Fruit fly (Drosophila melanogaster) whole organism, embryonic: Measurements from ENCODE around the gene CG13898.

Experiments
- Adf1 ChIP-seq: fragments of 200-800 bp; sonication (Bioruptor generic); IDR thresholded peaks from 2 replicates; pipeline ENCODE4 v1.3.6; 2022; ENCODE audit warnings: missing biosample characterization, missing genetic modification characterization
- Blimp-1 ChIP-seq: fragments of 200-800 bp; sonication (Bioruptor generic); optimal IDR thresholded peaks from 3 replicates; lab custom pipeline; 2018; ENCODE audit warnings: missing biosample characterization, missing genetic modification characterization, mild to moderate bottlenecking, moderate library complexity, missing genetic modification reagents
- BtbVII ChIP-seq: fragments of 200-800 bp; sonication (Bioruptor generic); optimal IDR thresholded peaks from 3 replicates; lab custom pipeline; 2017; ENCODE audit warnings: missing biosample characterization, mild to moderate bottlenecking, missing genetic modification characterization
- CG11695 ChIP-seq: fragments of 200-800 bp; sonication (Bioruptor generic); IDR thresholded peaks from 3 replicates; pipeline ENCODE4 v1.3.6; 2022; ENCODE audit warnings: missing biosample characterization, missing genetic modification characterization
- CG12104 ChIP-seq: fragments of 200-800 bp; sonication (Bioruptor generic); optimal IDR thresholded peaks from 3 replicates; lab custom pipeline; 2016; ENCODE audit warnings: missing biosample characterization, missing genetic modification characterization
- CG2199 ChIP-seq: fragments of 200-800 bp; sonication (Bioruptor generic); IDR thresholded peaks from 3 replicates; pipeline ENCODE4 v1.3.6; 2022; ENCODE audit warnings: missing biosample characterization, missing genetic modification characterization
- CG2202 ChIP-seq: fragments of 200-800 bp; sonication (Bioruptor generic); optimal IDR thresholded peaks from 2 replicates; lab custom pipeline; 2018; ENCODE audit warnings: missing biosample characterization, mild to moderate bottlenecking, missing genetic modification characterization
- CG6689 ChIP-seq: fragments of 200-800 bp; sonication (Bioruptor generic); IDR thresholded peaks from 2 replicates; pipeline ENCODE4 v1.3.6; 2022; ENCODE audit warnings: missing biosample characterization, missing genetic modification characterization
- CG6791 ChIP-seq: fragments of 200-800 bp; sonication (Bioruptor generic); IDR thresholded peaks from 3 replicates; pipeline ENCODE4 v1.3.6; 2022; ENCODE audit warnings: missing biosample characterization, missing genetic modification characterization; ENCODE audit not compliant: partially characterized antibody
- CG7556 ChIP-seq: fragments of 200-800 bp; sonication (Bioruptor generic); optimal IDR thresholded peaks from 2 replicates; lab custom pipeline; 2017; ENCODE audit warnings: missing biosample characterization, mild to moderate bottlenecking, missing genetic modification characterization
- D19B ChIP-seq: fragments of 200-800 bp; sonication (Bioruptor generic); optimal IDR thresholded peaks from 2 replicates; lab custom pipeline; 2017; ENCODE audit warnings: missing biosample characterization, mild to moderate bottlenecking, missing genetic modification characterization
- Deaf1 ChIP-seq: fragments of 200-800 bp; optimal IDR thresholded peaks from 3 replicates; lab custom pipeline; 2019; ENCODE audit warnings: missing biosample characterization, mild to moderate bottlenecking, missing genetic modification characterization, moderate library complexity
- Dll ChIP-seq: fragments of 200-800 bp; sonication (Bioruptor generic); IDR thresholded peaks from 4 replicates; pipeline ENCODE4 v1.3.6; 2022; ENCODE audit warnings: missing biosample characterization, missing genetic modification characterization; ENCODE audit not compliant: partially characterized antibody
- Drgx ChIP-seq: fragments of 200-800 bp; sonication (Bioruptor generic); IDR thresholded peaks from 2 replicates; pipeline ENCODE4 v1.3.6; 2022; ENCODE audit warnings: missing biosample characterization, missing genetic modification characterization
- E2f2 ChIP-seq: fragments of 200-800 bp; sonication (Bioruptor generic); IDR thresholded peaks from 2 replicates; pipeline ENCODE4 v1.3.6; 2022; ENCODE audit warnings: missing biosample characterization, missing genetic modification characterization
- HLH4C ChIP-seq: fragments of 200-800 bp; sonication (Bioruptor generic); IDR thresholded peaks from 3 replicates; pipeline ENCODE4 v1.3.6; 2022; ENCODE audit warnings: missing biosample characterization, missing genetic modification characterization; ENCODE audit not compliant: partially characterized antibody
- Med ChIP-seq: fragments of 200-800 bp; sonication (Bioruptor generic); peaks from one replicate; lab custom pipeline; 2016; ENCODE audit warnings: missing biosample characterization, missing genetic modification characterization, mild to moderate bottlenecking, inconsistent platforms, moderate library complexity
- Pdp1 ChIP-seq, 2 experiments: fragments of 200-800 bp; sonication (Bioruptor generic); optimal IDR thresholded peaks; 3 replicates each; lab custom pipeline; 2016; ENCODE audit warnings: missing biosample characterization in 2 of 2, missing genetic modification characterization in 2 of 2, mild to moderate bottlenecking in 1 of 2, moderate library complexity in 1 of 2
- Rfx ChIP-seq: fragments of 200-800 bp; sonication (Bioruptor generic); IDR thresholded peaks from 2 replicates; pipeline ENCODE4 v1.3.6; 2022; ENCODE audit warnings: missing biosample characterization, missing genetic modification characterization
- Sox102F ChIP-seq: fragments of 200-800 bp; sonication (Bioruptor generic); optimal IDR thresholded peaks from 2 replicates; lab custom pipeline; 2018; ENCODE audit warnings: missing biosample characterization, mild to moderate bottlenecking, missing genetic modification characterization, moderate library complexity
- Sry-δ ChIP-seq: fragments of 200-800 bp; sonication (Bioruptor generic); optimal IDR thresholded peaks from 2 replicates; lab custom pipeline; 2016; ENCODE audit warnings: missing biosample characterization, missing genetic modification characterization
- amos ChIP-seq: fragments of 200-800 bp; sonication (Bioruptor generic); IDR thresholded peaks from 2 replicates; pipeline ENCODE4 v1.3.6; 2022; ENCODE audit warnings: missing biosample characterization, missing genetic modification characterization; ENCODE audit not compliant: partially characterized antibody
- ato ChIP-seq: fragments of 200-800 bp; sonication (Bioruptor generic); IDR thresholded peaks from 2 replicates; pipeline ENCODE4 v1.3.6; 2022; ENCODE audit warnings: missing biosample characterization, missing genetic modification characterization; ENCODE audit not compliant: partially characterized antibody
- bab2 ChIP-seq: fragments of 200-800 bp; sonication (Bioruptor generic); optimal IDR thresholded peaks from 2 replicates; lab custom pipeline; 2016; ENCODE audit warnings: missing biosample characterization, missing genetic modification characterization
- cato ChIP-seq: fragments of 200-800 bp; sonication (Bioruptor generic); optimal IDR thresholded peaks from 2 replicates; lab custom pipeline; 2016; ENCODE audit warnings: missing biosample characterization, missing genetic modification characterization, borderline replicate concordance
- da ChIP-seq: fragments of 200-800 bp; sonication (Bioruptor generic); optimal IDR thresholded peaks from 2 replicates; lab custom pipeline; 2016; ENCODE audit warnings: missing biosample characterization, missing genetic modification characterization
- fd64A ChIP-seq: fragments of 200-800 bp; sonication (Bioruptor generic); optimal IDR thresholded peaks from 3 replicates; lab custom pipeline; 2018; ENCODE audit warnings: missing biosample characterization, mild to moderate bottlenecking, missing genetic modification characterization
- ftz-f1 ChIP-seq: fragments of 200-800 bp; sonication (Bioruptor generic); optimal IDR thresholded peaks from 2 replicates; lab custom pipeline; 2016; ENCODE audit warnings: missing biosample characterization, missing genetic modification characterization
- hbn ChIP-seq: fragments of 200-800 bp; sonication (Bioruptor generic); IDR thresholded peaks from 2 replicates; pipeline ENCODE4 v1.3.6; 2022; ENCODE audit warnings: missing biosample characterization, missing genetic modification characterization; ENCODE audit not compliant: partially characterized antibody
- knrl ChIP-seq: fragments of 200-800 bp; sonication (Bioruptor generic); IDR thresholded peaks from 3 replicates; pipeline ENCODE4 v1.3.6; 2022; ENCODE audit warnings: missing biosample characterization, missing genetic modification characterization; ENCODE audit not compliant: partially characterized antibody
- sens ChIP-seq: fragments of 200-800 bp; sonication (Bioruptor generic); peaks from one replicate; lab custom pipeline; 2016; ENCODE audit warnings: missing biosample characterization, missing genetic modification characterization
- sisA ChIP-seq: fragments of 200-800 bp; sonication (Bioruptor generic); IDR thresholded peaks from 2 replicates; pipeline ENCODE4 v1.3.6; 2022; ENCODE audit warnings: missing biosample characterization, missing genetic modification characterization
- ssp ChIP-seq: fragments of 200-800 bp; sonication (Bioruptor generic); IDR thresholded peaks from 2 replicates; pipeline ENCODE4 v1.3.6; 2022; ENCODE audit warnings: missing biosample characterization, missing genetic modification characterization
- stc ChIP-seq: fragments of 200-800 bp; sonication (Bioruptor generic); IDR thresholded peaks from 2 replicates; pipeline ENCODE4 v1.3.6; 2022; ENCODE audit warnings: missing biosample characterization, missing genetic modification characterization
- tll ChIP-seq, 2 experiments: fragments of 200-800 bp in 1 of 2; fragments of >200 bp in 1 of 2; sonication (Bioruptor generic) in 1 of 2; optimal IDR thresholded peaks; 2 replicates each; lab custom pipeline; 2017 to 2019; ENCODE audit warnings: missing biosample characterization in 2 of 2, missing genetic modification characterization in 2 of 2, mild to moderate bottlenecking in 1 of 2, moderate library complexity in 1 of 2
- tna ChIP-seq: fragments of 200-800 bp; sonication (Bioruptor generic); IDR thresholded peaks from 2 replicates; pipeline ENCODE4 v1.3.6; 2022; ENCODE audit warnings: missing biosample characterization, missing genetic modification characterization; ENCODE audit not compliant: partially characterized antibody
- zf30C ChIP-seq: fragments of 200-800 bp; sonication (Bioruptor generic); optimal IDR thresholded peaks from 3 replicates; lab custom pipeline; 2018; ENCODE audit warnings: missing biosample characterization, mild to moderate bottlenecking, missing genetic modification characterization

CG13898 gene

dm6 chr3L:769107-769678 is 34.7 kb downstream of the CG13898 start (continued):
- peak; percentile 68 for TF ChIP-seq tna (GFP tag; lab: Robert Waterston, UW)
- 0 out of 2 replicates have a peak, but pooled peaks have one; percentile 7 for TF ChIP-seq Rfx (GFP tag; lab: Robert Waterston, UW)
- no peak for TF ChIP-seq BtbVII (GFP tag; lab: Kevin White, UChicago)
- TF ChIP-seq Deaf1, result peak; percentile 7
- TF ChIP-seq bab2, result no peak
- peak; percentile 74; the same call in 1 of the 2 replicates for TF ChIP-seq ato (GFP tag; lab: Robert Waterston, UW)
- TF ChIP-seq Blimp-1 (GFP tag; lab: Kevin White, UChicago), result no peak
- TF ChIP-seq CG12104 (GFP tag; lab: Kevin White, UChicago), result no peak
- peak; percentile 21; the same call in 1 of the 2 replicates for TF ChIP-seq E2f2 (GFP tag; lab: Robert Waterston, UW)
- TF ChIP-seq Drgx, result no peak
- TF ChIP-seq Dll (GFP tag; lab: Robert Waterston, UW), result peak; percentile 57; the same call in 3 of the 4 replicates
- TF ChIP-seq hbn (GFP tag; lab: Robert Waterston, UW), result peak; percentile 49
- TF ChIP-seq sisA (GFP tag; lab: Robert Waterston, UW), result no peak
- 0 out of 3 replicates have a peak, but pooled peaks have one; percentile 23 for TF ChIP-seq CG11695 (GFP tag; lab: Robert Waterston, UW)
- peak; percentile 86 for TF ChIP-seq amos (GFP tag; lab: Robert Waterston, UW)
- TF ChIP-seq fd64A, result no peak
- TF ChIP-seq Sox102F (GFP tag; lab: Kevin White, UChicago), result no peak
- TF ChIP-seq zf30C, result no peak
- 0 out of 3 replicates have a peak, but pooled peaks have one; percentile 66 for TF ChIP-seq CG2199 (GFP tag; lab: Robert Waterston, UW)
- TF ChIP-seq stc (GFP tag; lab: Robert Waterston, UW), result no peak; the same call in 1 of the 2 replicates
- no peak for TF ChIP-seq cato
- no peak for TF ChIP-seq CG6689 (GFP tag; lab: Robert Waterston, UW)
- TF ChIP-seq da (GFP tag; lab: Kevin White, UChicago), result no peak
- TF ChIP-seq CG7556 (GFP tag; lab: Kevin White, UChicago), result no peak
- TF ChIP-seq Adf1 (GFP tag; lab: Robert Waterston, UW), result peak; percentile 19; the same call in 1 of the 2 replicates
- no peak for TF ChIP-seq ssp (GFP tag; lab: Robert Waterston, UW)
- TF ChIP-seq knrl (GFP tag; lab: Robert Waterston, UW), result peak; percentile 50; the same call in 2 of the 3 replicates
- no peak for TF ChIP-seq Sry-δ (GFP tag; lab: Kevin White, UChicago)
- peak; percentile 57; the same call in 1 of the 3 replicates for TF ChIP-seq HLH4C
- TF ChIP-seq CG6791 (GFP tag; lab: Robert Waterston, UW), result peak; percentile 92

DNA sequence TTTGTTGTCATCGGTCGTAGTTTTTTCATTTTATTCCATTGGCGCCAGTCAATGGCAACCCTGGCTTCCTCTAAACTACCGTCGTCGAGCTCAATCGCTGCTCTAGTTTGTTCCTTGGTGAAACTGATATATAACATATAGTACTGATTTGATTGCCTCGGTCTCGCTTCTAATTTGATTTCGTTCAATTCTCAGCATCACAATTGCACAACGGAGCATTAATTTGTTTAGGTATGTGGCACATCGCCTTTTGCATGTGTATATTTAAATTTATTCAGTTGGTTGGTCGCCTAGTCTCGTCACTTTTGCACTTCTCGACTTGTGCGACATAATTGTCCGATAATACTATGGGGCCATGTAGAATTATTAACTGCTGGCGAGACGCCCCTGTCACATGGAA is 36.1 kb downstream of the CG13898 start:
- TF ChIP-seq sens, result peak; percentile 34
- no peak for TF ChIP-seq tll (GFP tag; optimal IDR thresholded peaks at IDR 0.05; lab: Kevin White, UChicago)
- TF ChIP-seq Pdp1 (GFP tag; optimal IDR thresholded peaks at IDR 0.05; lab: Kevin White, UChicago), result peak in 1 of 2 experiments; percentile 52
- TF ChIP-seq ftz-f1 (GFP tag; lab: Kevin White, UChicago), result no peak
- TF ChIP-seq Med (GFP tag; lab: Kevin White, UChicago), result peak; percentile 51
- no peak for TF ChIP-seq D19B (GFP tag; lab: Kevin White, UChicago)
- TF ChIP-seq CG2202 (tag; lab: Kevin White, UChicago), result no peak
